Worm (Caenorhabditis elegans) whole organism, early embryonic: ENCODE results near the gene Y57G11C.36.

Experiments used
- B0310.2 ChIP-seq: sonication (generic microtip); optimal IDR thresholded peaks from 2 replicates; lab custom pipeline; 2016; ENCODE audit warnings: mild to moderate bottlenecking, missing genetic modification characterization, missing compliant biosample characterization
- aly-1 ChIP-seq: sonication (generic microtip); optimal IDR thresholded peaks from 2 replicates; lab custom pipeline; 2016; ENCODE audit warnings: missing genetic modification characterization, missing compliant biosample characterization
- ama-1 ChIP-seq: fragments of 150-350 bp; optimal IDR thresholded peaks from 2 replicates; lab custom pipeline; 2014
- ets-7 ChIP-seq: sonication (generic microtip); optimal IDR thresholded peaks from 2 replicates; lab custom pipeline; 2016; ENCODE audit warnings: missing genotype, missing genetic modification characterization, missing compliant biosample characterization
- flt-1 ChIP-seq: fragments of 200-800 bp; sonication (Bioruptor generic); IDR thresholded peaks from 2 replicates; pipeline ENCODE4 v1.3.6; 2022; ENCODE audit warnings: missing genetic modification characterization, missing compliant biosample characterization
- hmbx-1 ChIP-seq: sonication (generic microtip); optimal IDR thresholded peaks from 2 replicates; lab custom pipeline; 2016; ENCODE audit warnings: mild to moderate bottlenecking, missing genetic modification characterization, missing compliant biosample characterization
- hmg-4 ChIP-seq: fragments of 200-800 bp; sonication (Bioruptor generic); optimal IDR thresholded peaks from 2 replicates; lab custom pipeline; 2018; ENCODE audit warnings: mild to moderate bottlenecking, missing genetic modification characterization, missing compliant biosample characterization
- scrt-1 ChIP-seq: fragments of 200-800 bp; sonication (Bioruptor generic); IDR thresholded peaks from 2 replicates; pipeline ENCODE4 v1.3.6; 2022; ENCODE audit warnings: missing genetic modification characterization, missing compliant biosample characterization
- tbx-11 ChIP-seq: fragments of 200-800 bp; sonication (Bioruptor generic); IDR thresholded peaks from 2 replicates; pipeline ENCODE4 v1.3.6; 2022; ENCODE audit warnings: missing genetic modification characterization, missing compliant biosample characterization
- tra-4 ChIP-seq: sonication (generic microtip); optimal IDR thresholded peaks from 2 replicates; lab custom pipeline; 2017; ENCODE audit warnings: missing genetic modification characterization, missing compliant biosample characterization

DNA sequence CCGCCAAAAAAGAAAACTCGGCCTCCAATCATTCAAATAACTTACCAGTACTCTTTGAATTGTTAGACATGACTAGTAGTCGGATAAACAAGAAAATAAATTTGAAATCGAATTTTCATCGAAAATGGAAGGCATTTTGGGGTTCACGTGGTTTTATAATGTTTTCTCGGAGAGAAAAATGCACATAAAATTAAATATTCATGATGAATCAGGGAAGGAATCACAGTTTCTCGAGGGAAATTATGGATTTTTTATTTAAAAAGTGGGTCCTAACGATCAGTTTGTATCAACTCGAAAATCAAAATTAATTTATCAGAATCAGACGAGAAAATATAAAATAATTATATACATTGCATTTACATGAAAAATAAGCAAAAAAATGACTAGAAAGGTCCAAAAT is 8.2 kb downstream of the Y57G11C.36 start, which contains the start of gene Y57G11C.5:
- TF ChIP-seq tra-4 (tag; lab: Kevin White, UChicago) (no peak), ama-1 (lab: Kevin White, UChicago) (no peak), tbx-11 (no peak), aly-1 (no peak), hmbx-1 (tag; lab: Kevin White, UChicago) (no peak), flt-1 (GFP tag; lab: Robert Waterston, UW) (no peak), scrt-1 (GFP tag; lab: Robert Waterston, UW) (no peak), B0310.2 (tag; lab: Kevin White, UChicago) (no peak), ets-7 (no peak), hmg-4 (GFP tag; lab: Kevin White, UChicago) (no peak)
